Fruit fly (Drosophila melanogaster) whole organism, embryonic: ENCODE results near the gene CG18596.

Experiments used
- Aef1 ChIP-seq: fragments of 200-800 bp; sonication (Bioruptor generic); IDR thresholded peaks from 3 replicates; pipeline ENCODE4 v1.3.6; 2022; ENCODE audit warnings: missing biosample characterization, missing genetic modification characterization
- Antp ChIP-seq: fragments of 200-800 bp; sonication (Bioruptor generic); optimal IDR thresholded peaks from 3 replicates; lab custom pipeline; 2016; ENCODE audit warnings: missing biosample characterization, missing genetic modification characterization
- Atf-2 ChIP-seq: fragments of 200-800 bp; sonication (Bioruptor generic); optimal IDR thresholded peaks from 2 replicates; lab custom pipeline; 2016; ENCODE audit warnings: missing biosample characterization, missing genetic modification characterization
- Atf6 ChIP-seq: fragments of 200-800 bp; sonication (Bioruptor generic); IDR thresholded peaks from 2 replicates; pipeline ENCODE4 v1.3.6; 2022; ENCODE audit warnings: missing biosample characterization, missing genetic modification characterization
- B-H2 ChIP-seq: fragments of 200-800 bp; sonication (Bioruptor generic); optimal IDR thresholded peaks from 2 replicates; lab custom pipeline; 2018; ENCODE audit warnings: missing biosample characterization, mild to moderate bottlenecking, missing genetic modification characterization
- BEAF-32 ChIP-seq: fragments of 200-800 bp; sonication (Bioruptor generic); optimal IDR thresholded peaks from 3 replicates; lab custom pipeline; 2017; ENCODE audit warnings: missing biosample characterization, missing genetic modification characterization, mild to moderate bottlenecking, moderate library complexity, missing genetic modification reagents
- CG12744 ChIP-seq: fragments of 200-800 bp; sonication (Bioruptor generic); optimal IDR thresholded peaks from 2 replicates; lab custom pipeline; 2016; ENCODE audit warnings: missing biosample characterization, missing genetic modification characterization
- CG12769 ChIP-seq: fragments of 200-800 bp; sonication (Bioruptor generic); optimal IDR thresholded peaks from 2 replicates; lab custom pipeline; 2019; ENCODE audit warnings: missing biosample characterization, mild to moderate bottlenecking, missing genetic modification characterization, moderate library complexity
- CG13296 ChIP-seq: fragments of 200-800 bp; sonication (Bioruptor generic); optimal IDR thresholded peaks from 3 replicates; lab custom pipeline; 2018; ENCODE audit warnings: missing biosample characterization, mild to moderate bottlenecking, missing genetic modification characterization
- CG14014 ChIP-seq: fragments of 200-800 bp; sonication (Bioruptor generic); IDR thresholded peaks from 2 replicates; pipeline ENCODE4 v1.3.6; 2022; ENCODE audit warnings: missing biosample characterization, missing genetic modification characterization
- CG15514 ChIP-seq: fragments of 200-800 bp; sonication (Bioruptor generic); optimal IDR thresholded peaks from 3 replicates; lab custom pipeline; 2017; ENCODE audit warnings: missing biosample characterization, missing genetic modification characterization, mild to moderate bottlenecking, moderate library complexity, missing genetic modification reagents
- CG16813 ChIP-seq: fragments of 200-800 bp; sonication (Bioruptor generic); IDR thresholded peaks from 3 replicates; pipeline ENCODE4 v1.3.6; 2022; ENCODE audit warnings: missing biosample characterization, missing genetic modification characterization; ENCODE audit not compliant: partially characterized antibody
- CG17186 ChIP-seq: fragments of 200-800 bp; sonication (Bioruptor generic); optimal IDR thresholded peaks from 3 replicates; lab custom pipeline; 2017; ENCODE audit warnings: missing biosample characterization, missing genetic modification reagents, missing genetic modification characterization
- CG17359 ChIP-seq: fragments of 200-800 bp; sonication (Bioruptor generic); optimal IDR thresholded peaks from 3 replicates; lab custom pipeline; 2018; ENCODE audit warnings: missing biosample characterization, mild to moderate bottlenecking, missing genetic modification characterization, moderate library complexity
- CG18619 ChIP-seq: fragments of 200-800 bp; sonication (Bioruptor generic); optimal IDR thresholded peaks from 3 replicates; lab custom pipeline; 2017; ENCODE audit warnings: missing biosample characterization, mild to moderate bottlenecking, missing genetic modification characterization
- CG30403 ChIP-seq: fragments of 200-800 bp; sonication (Bioruptor generic); optimal IDR thresholded peaks from 3 replicates; lab custom pipeline; 2016; ENCODE audit warnings: missing biosample characterization, missing genetic modification characterization
- CG31224 ChIP-seq: fragments of 200-800 bp; sonication (Bioruptor generic); IDR thresholded peaks from 2 replicates; pipeline ENCODE4 v1.3.6; 2022; ENCODE audit warnings: missing biosample characterization, missing genetic modification characterization
- CG33557 ChIP-seq: fragments of 200-800 bp; sonication (Bioruptor generic); optimal IDR thresholded peaks from 2 replicates; lab custom pipeline; 2019; ENCODE audit warnings: missing biosample characterization, mild to moderate bottlenecking, missing genetic modification characterization, moderate library complexity
- CG34376 ChIP-seq: fragments of 200-800 bp; sonication (Bioruptor generic); optimal IDR thresholded peaks from 2 replicates; lab custom pipeline; 2018; ENCODE audit warnings: missing biosample characterization, mild to moderate bottlenecking, missing genetic modification characterization
- CG3726 ChIP-seq: fragments of 200-800 bp; sonication (Bioruptor generic); IDR thresholded peaks from 3 replicates; pipeline ENCODE4, ENCODE4 v1.3.6; 2022; ENCODE audit warnings: missing biosample characterization, missing genetic modification characterization
- CG3838 ChIP-seq: fragments of 200-800 bp; sonication (Bioruptor generic); optimal IDR thresholded peaks from 3 replicates; lab custom pipeline; 2016; ENCODE audit warnings: missing biosample characterization, missing genetic modification characterization
- CG3847 ChIP-seq: fragments of 200-800 bp; sonication (Bioruptor generic); IDR thresholded peaks from 2 replicates; pipeline ENCODE4 v1.3.6; 2022; ENCODE audit warnings: missing biosample characterization, missing genetic modification characterization
- CG4404 ChIP-seq: fragments of 200-800 bp; sonication (Bioruptor generic); IDR thresholded peaks from 2 replicates; pipeline ENCODE4 v1.3.6; 2022; ENCODE audit warnings: missing biosample characterization, missing genetic modification characterization
- CG4820 ChIP-seq: fragments of 200-800 bp; sonication (Bioruptor generic); optimal IDR thresholded peaks from 3 replicates; lab custom pipeline; 2016; ENCODE audit warnings: missing biosample characterization, missing genetic modification characterization
- CG7357 ChIP-seq: fragments of 200-800 bp; sonication (Bioruptor generic); IDR thresholded peaks from 3 replicates; pipeline ENCODE4 v1.3.6; 2022; ENCODE audit warnings: missing biosample characterization, missing genetic modification characterization
- Chrac-16 ChIP-seq: fragments of 200-800 bp; sonication (Bioruptor generic); optimal IDR thresholded peaks from 3 replicates; lab custom pipeline; 2016; ENCODE audit warnings: missing biosample characterization, missing genetic modification characterization
- Dek ChIP-seq: fragments of 200-800 bp; sonication (Bioruptor generic); optimal IDR thresholded peaks from 3 replicates; lab custom pipeline; 2019; ENCODE audit warnings: missing biosample characterization, mild to moderate bottlenecking, missing genetic modification characterization, moderate library complexity
- Dref ChIP-seq: fragments of 200-800 bp; sonication (Bioruptor generic); IDR thresholded peaks from 2 replicates; pipeline ENCODE4 v1.3.6; 2022; ENCODE audit warnings: missing biosample characterization, missing genetic modification characterization
- H15 ChIP-seq: fragments of 200-800 bp; sonication (Bioruptor generic); IDR thresholded peaks from 3 replicates; pipeline ENCODE4 v1.3.6; 2022; ENCODE audit warnings: missing biosample characterization, missing genetic modification characterization
- Med ChIP-seq: fragments of 200-800 bp; sonication (Bioruptor generic); peaks from one replicate; lab custom pipeline; 2016; ENCODE audit warnings: missing biosample characterization, missing genetic modification characterization, mild to moderate bottlenecking, inconsistent platforms, moderate library complexity
- Scr ChIP-seq: fragments of 200-800 bp; sonication (Bioruptor generic); IDR thresholded peaks from 2 replicates; pipeline ENCODE4 v1.3.6; 2022; ENCODE audit warnings: missing biosample characterization, missing genetic modification characterization; ENCODE audit not compliant: partially characterized antibody
- Six4 ChIP-seq: fragments of 200-800 bp; sonication (Bioruptor generic); optimal IDR thresholded peaks from 2 replicates; lab custom pipeline; 2016; ENCODE audit warnings: missing biosample characterization, missing genetic modification characterization
- Stat92E ChIP-seq, 3 experiments: fragments of >200 bp in 2 of 3; fragments of 200-800 bp in 1 of 3; sonication (Bioruptor generic) in 1 of 3; optimal IDR thresholded peaks; 2 replicates each; lab custom pipeline; 2017 to 2019; ENCODE audit warnings: missing biosample characterization in 3 of 3, missing genetic modification characterization in 3 of 3, mild to moderate bottlenecking in 1 of 3, moderate library complexity in 1 of 3
- ato ChIP-seq: fragments of 200-800 bp; sonication (Bioruptor generic); IDR thresholded peaks from 2 replicates; pipeline ENCODE4 v1.3.6; 2022; ENCODE audit warnings: missing biosample characterization, missing genetic modification characterization; ENCODE audit not compliant: partially characterized antibody
- bcd ChIP-seq: fragments of 200-800 bp; sonication (Bioruptor generic); optimal IDR thresholded peaks from 2 replicates; lab custom pipeline; 2017; ENCODE audit warnings: missing biosample characterization, mild to moderate bottlenecking, missing genetic modification characterization
- br ChIP-seq: fragments of >200 bp; optimal IDR thresholded peaks from 2 replicates; lab custom pipeline; 2017
- dm ChIP-seq: fragments of 200-800 bp; sonication (Bioruptor generic); optimal IDR thresholded peaks from 3 replicates; lab custom pipeline; 2016; ENCODE audit warnings: missing biosample characterization, missing genetic modification characterization
- mirr ChIP-seq: fragments of 200-800 bp; sonication (Bioruptor generic); optimal IDR thresholded peaks from 3 replicates; lab custom pipeline; 2018; ENCODE audit warnings: missing biosample characterization, mild to moderate bottlenecking, missing genetic modification characterization
- nau ChIP-seq: fragments of 200-800 bp; sonication (Bioruptor generic); optimal IDR thresholded peaks from 3 replicates; lab custom pipeline; 2017; ENCODE audit warnings: missing biosample characterization, mild to moderate bottlenecking, missing genetic modification characterization, missing genetic modification reagents
- pnt ChIP-seq: fragments of 200-800 bp; sonication (Bioruptor generic); optimal IDR thresholded peaks from 3 replicates; lab custom pipeline; 2016; ENCODE audit warnings: missing biosample characterization, missing genetic modification characterization
- psq ChIP-seq: fragments of 200-800 bp; sonication (Bioruptor generic); optimal IDR thresholded peaks from 2 replicates; lab custom pipeline; 2017; ENCODE audit warnings: missing biosample characterization, missing genetic modification characterization
- pum ChIP-seq: fragments of 200-800 bp; sonication (Bioruptor generic); optimal IDR thresholded peaks from 2 replicates; lab custom pipeline; 2016; ENCODE audit warnings: missing biosample characterization, missing genetic modification characterization
- ranshi ChIP-seq: fragments of 200-800 bp; sonication (Bioruptor generic); IDR thresholded peaks from 2 replicates; pipeline ENCODE4 v1.3.6; 2022; ENCODE audit warnings: missing biosample characterization, missing genetic modification characterization
- row ChIP-seq: fragments of 200-800 bp; sonication (Bioruptor generic); IDR thresholded peaks from 3 replicates; pipeline ENCODE4 v1.3.6; 2022; ENCODE audit warnings: missing biosample characterization, missing genetic modification characterization
- sens ChIP-seq: fragments of 200-800 bp; sonication (Bioruptor generic); peaks from one replicate; lab custom pipeline; 2016; ENCODE audit warnings: missing biosample characterization, missing genetic modification characterization
- trem ChIP-seq: fragments of 200-800 bp; optimal IDR thresholded peaks from 3 replicates; lab custom pipeline; 2019; ENCODE audit warnings: missing biosample characterization, mild to moderate bottlenecking, missing genetic modification characterization, moderate library complexity
- vnd ChIP-seq: fragments of 200-800 bp; sonication (Bioruptor generic); IDR thresholded peaks from 3 replicates; pipeline ENCODE4 v1.3.6; 2022; ENCODE audit warnings: missing biosample characterization, missing genetic modification characterization; ENCODE audit not compliant: partially characterized antibody
- z ChIP-seq: fragments of 200-800 bp; sonication (Bioruptor generic); IDR thresholded peaks from 3 replicates; pipeline ENCODE4 v1.3.6; 2022; ENCODE audit warnings: missing biosample characterization, missing genetic modification characterization
- zen2 ChIP-seq: fragments of 200-800 bp; sonication (Bioruptor generic); IDR thresholded peaks from 3 replicates; pipeline ENCODE4 v1.3.6; 2022; ENCODE audit warnings: missing biosample characterization, missing genetic modification characterization; ENCODE audit not compliant: partially characterized antibody

The CG18596 gene

DNA sequence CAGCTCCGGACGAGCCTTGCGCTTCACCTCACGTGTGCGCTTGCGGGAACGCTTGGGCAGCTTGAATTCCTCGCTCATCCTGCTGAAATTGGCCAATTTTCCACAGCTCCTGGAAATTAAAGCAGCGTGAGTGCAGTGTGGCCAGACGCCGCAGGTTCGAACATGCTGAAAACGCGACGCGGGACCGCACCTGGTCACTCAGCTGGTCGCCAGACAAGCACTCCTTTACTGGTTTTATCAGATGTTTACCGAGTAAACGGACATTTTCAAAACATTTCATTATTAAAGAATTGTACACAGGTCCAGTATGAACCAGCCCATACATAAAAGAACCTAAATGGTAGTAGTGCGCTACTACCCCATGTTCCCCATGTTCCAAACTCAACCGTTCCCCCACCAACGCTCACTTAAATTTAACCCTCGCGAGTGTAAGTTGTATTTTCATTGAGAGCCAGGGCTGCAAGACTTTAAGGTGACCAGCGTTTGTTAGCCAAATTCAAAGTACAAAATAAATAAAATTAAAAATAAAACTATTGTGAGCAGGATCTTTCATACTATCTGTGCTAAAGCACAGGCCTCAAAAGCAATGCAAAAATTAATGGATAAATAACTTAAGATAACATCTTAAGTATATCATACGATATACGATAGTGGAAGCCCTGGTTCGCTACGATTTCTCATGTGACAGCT, 13.4 kb upstream of the CG18596 start, which contains the start of the genes JMJD6, CG7071 and Muted (continued):
- peak in 1 of 3 experiments; percentile 22 for TF ChIP-seq Stat92E (GFP tag; optimal IDR thresholded peaks at IDR 0.05; lab: Kevin White, UChicago)
- TF ChIP-seq trem (tag; lab: Kevin White, UChicago), result peak; percentile 82
- peak; percentile 80 for TF ChIP-seq CG31224
- peak; percentile 98 for TF ChIP-seq Med (GFP tag; lab: Kevin White, UChicago)
- peak; percentile 86 for TF ChIP-seq CG3838 (GFP tag; lab: Kevin White, UChicago)
- peak; percentile 97 for TF ChIP-seq B-H2 (GFP tag; lab: Kevin White, UChicago)
- peak; percentile 74 for TF ChIP-seq CG16813 (GFP tag; lab: Robert Waterston, UW)
- peak; percentile 89 for TF ChIP-seq pnt (GFP tag; lab: Kevin White, UChicago)
- TF ChIP-seq row (GFP tag; lab: Robert Waterston, UW), result peak; percentile 98
- peak; percentile 86 for TF ChIP-seq CG4820
- peak; percentile 81 for TF ChIP-seq psq (GFP tag; lab: Kevin White, UChicago)
- TF ChIP-seq zen2 (GFP tag; lab: Robert Waterston, UW), result peak; percentile 55; the same call in 1 of the 3 replicates
- peak; percentile 73 for TF ChIP-seq Antp (GFP tag; lab: Kevin White, UChicago)
- TF ChIP-seq CG12744 (GFP tag; lab: Kevin White, UChicago), result peak; percentile 86
- TF ChIP-seq CG4404 (GFP tag; lab: Robert Waterston, UW), result peak; percentile 91
- peak; percentile 84 for TF ChIP-seq dm
- TF ChIP-seq H15 (GFP tag; lab: Robert Waterston, UW), result peak; percentile 87
- peak; percentile 91 for TF ChIP-seq pum (GFP tag; lab: Kevin White, UChicago)
- TF ChIP-seq Dek (tag; lab: Kevin White, UChicago), result peak; percentile 91
- TF ChIP-seq z (GFP tag; lab: Robert Waterston, UW), result peak; percentile 47; the same call in 2 of the 3 replicates
- peak; percentile 43 for TF ChIP-seq Dref
- peak; percentile 90 for TF ChIP-seq BEAF-32
- peak; percentile 93 for TF ChIP-seq ranshi (GFP tag; lab: Robert Waterston, UW)
- TF ChIP-seq mirr (GFP tag; lab: Kevin White, UChicago), result peak; percentile 75
- peak; percentile 92 for TF ChIP-seq Chrac-16 (GFP tag; lab: Kevin White, UChicago)
- TF ChIP-seq CG17186, result peak; percentile 60
- TF ChIP-seq Six4, result peak; percentile 89
- peak; percentile 97 for TF ChIP-seq sens (GFP tag; lab: Kevin White, UChicago)
- TF ChIP-seq CG3847, result peak; percentile 95
- peak; percentile 89 for TF ChIP-seq CG13296 (GFP tag; lab: Kevin White, UChicago)
- peak; percentile 80 for TF ChIP-seq nau (GFP tag; lab: Kevin White, UChicago)
- peak; percentile 87 for TF ChIP-seq Aef1
- TF ChIP-seq bcd, result peak; percentile 90
- TF ChIP-seq CG17359 (tag; lab: Kevin White, UChicago), result peak; percentile 90
- peak; percentile 90 for TF ChIP-seq Atf6 (GFP tag; lab: Robert Waterston, UW)
- peak; percentile 83 for TF ChIP-seq CG18619 (GFP tag; lab: Kevin White, UChicago)
- peak; percentile 89 for TF ChIP-seq Scr (GFP tag; lab: Robert Waterston, UW)
- peak; percentile 92 for TF ChIP-seq CG14014 (GFP tag; lab: Robert Waterston, UW)
- TF ChIP-seq br, result no peak
- TF ChIP-seq CG34376, result peak; percentile 93
- peak; percentile 96 for TF ChIP-seq CG30403 (GFP tag; lab: Kevin White, UChicago)
- TF ChIP-seq ato (GFP tag; lab: Robert Waterston, UW), result peak; percentile 58; the same call in 1 of the 2 replicates
- peak; percentile 89 for TF ChIP-seq CG33557
- peak; percentile 85 for TF ChIP-seq CG7357 (GFP tag; lab: Robert Waterston, UW)
- peak; percentile 92 for TF ChIP-seq CG15514 (GFP tag; lab: Kevin White, UChicago)
- TF ChIP-seq CG3726 (GFP tag; lab: Robert Waterston, UW), result peak; percentile 84; the same call in 2 of the 3 replicates
- TF ChIP-seq Atf-2 (GFP tag; lab: Kevin White, UChicago), result peak; percentile 87
- TF ChIP-seq CG12769 (tag; lab: Kevin White, UChicago), result peak; percentile 74
- peak; percentile 77 for TF ChIP-seq vnd (GFP tag; lab: Robert Waterston, UW)
